Worm (Caenorhabditis elegans) whole organism, L2 larva: Measurements from ENCODE around the gene gly-20.
A peak's percentile ranks its signal among the peaks of the same experiment; 100 is the strongest.

Experiments
- C34F6.9 ChIP-seq: fragments of 150-350 bp; optimal IDR thresholded peaks from 2 replicates; lab custom pipeline; 2014; ENCODE audit warnings: missing biosample characterization, missing genetic modification characterization
- F13H6.1 ChIP-seq: sonication (generic microtip); optimal IDR thresholded peaks from 2 replicates; lab custom pipeline; 2016; ENCODE audit warnings: missing genetic modification characterization, missing compliant biosample characterization
- R02D3.7 ChIP-seq: fragments of 150-350 bp; optimal IDR thresholded peaks from 2 replicates; lab custom pipeline; 2014; ENCODE audit warnings: missing biosample characterization, missing genetic modification characterization
- Y55F3AM.14 ChIP-seq: fragments of 200-800 bp; sonication (Bioruptor generic); optimal IDR thresholded peaks from 2 replicates; lab custom pipeline; 2018; ENCODE audit warnings: mild to moderate bottlenecking, missing genetic modification characterization, missing compliant biosample characterization
- aly-2 ChIP-seq: fragments of 150-350 bp; optimal IDR thresholded peaks from 2 replicates; lab custom pipeline; 2014; ENCODE audit warnings: missing biosample characterization, missing genetic modification characterization
- ama-1 ChIP-seq: fragments of 150-350 bp; optimal IDR thresholded peaks from 2 replicates; lab custom pipeline; 2018; ENCODE audit warnings: inconsistent platforms
- blmp-1 ChIP-seq: sonication (generic microtip); optimal IDR thresholded peaks from 2 replicates; lab custom pipeline; 2017; ENCODE audit warnings: missing genetic modification characterization, mild to moderate bottlenecking, missing compliant biosample characterization, antibody characterized with exemption, moderate library complexity; ENCODE audit not compliant: insufficient read depth
- ceh-16 ChIP-seq: fragments of 150-350 bp; optimal IDR thresholded peaks from 2 replicates; lab custom pipeline; 2014; ENCODE audit warnings: missing biosample characterization, missing genetic modification characterization
- ceh-82 ChIP-seq: fragments of 150-350 bp; optimal IDR thresholded peaks from 2 replicates; lab custom pipeline; 2014; ENCODE audit warnings: missing biosample characterization, missing genetic modification characterization
- crh-2 ChIP-seq: sonication (generic microtip); optimal IDR thresholded peaks from 2 replicates; lab custom pipeline; 2017; ENCODE audit warnings: missing biosample characterization, missing genetic modification characterization
- egl-27 ChIP-seq: sonication (generic microtip); optimal IDR thresholded peaks from 3 replicates; lab custom pipeline; 2017; ENCODE audit warnings: missing biosample characterization, missing genetic modification reagents, missing genetic modification characterization
- elt-1 ChIP-seq: fragments of 150-350 bp; optimal IDR thresholded peaks from 2 replicates; lab custom pipeline; 2014; ENCODE audit warnings: missing biosample characterization, missing genetic modification characterization
- elt-3 ChIP-seq: sonication (generic microtip); optimal IDR thresholded peaks from 2 replicates; lab custom pipeline; 2017; ENCODE audit warnings: missing biosample characterization, missing genetic modification characterization
- fos-1 ChIP-seq: fragments of 150-350 bp; optimal IDR thresholded peaks from 2 replicates; lab custom pipeline; 2014; ENCODE audit warnings: missing biosample characterization, missing genetic modification characterization
- gmeb-1 ChIP-seq: fragments of 150-350 bp; optimal IDR thresholded peaks from 2 replicates; lab custom pipeline; 2014; ENCODE audit warnings: missing biosample characterization, missing genetic modification characterization
- lin-11 ChIP-seq: fragments of 150-350 bp; sonication (generic microtip); optimal IDR thresholded peaks from 2 replicates; lab custom pipeline; 2014; ENCODE audit warnings: missing biosample characterization, missing genetic modification characterization, inconsistent platforms, mixed read lengths
- lin-13 ChIP-seq: fragments of 150-350 bp; optimal IDR thresholded peaks from 2 replicates; lab custom pipeline; 2014; ENCODE audit warnings: missing biosample characterization, missing genetic modification reagents, missing genetic modification characterization
- lsy-2 ChIP-seq, 2 experiments: fragments of 150-350 bp in 1 of 2; sonication (generic microtip) in 1 of 2; optimal IDR thresholded peaks; 2 replicates each; lab custom pipeline; 2014 to 2017; ENCODE audit warnings: missing biosample characterization in 2 of 2, missing genetic modification characterization in 2 of 2
- mab-5 ChIP-seq: fragments of 150-350 bp; optimal IDR thresholded peaks from 2 replicates; lab custom pipeline; 2014; ENCODE audit warnings: missing biosample characterization, missing genetic modification characterization
- mbf-1 ChIP-seq: sonication (generic microtip); optimal IDR thresholded peaks from 2 replicates; lab custom pipeline; 2017; ENCODE audit warnings: missing biosample characterization, missing genetic modification characterization
- mdl-1 ChIP-seq, 2 experiments: fragments of 150-350 bp in 1 of 2; sonication (generic microtip) in 1 of 2; optimal IDR thresholded peaks; 2 replicates each; lab custom pipeline; 2017; ENCODE audit warnings: missing biosample characterization in 2 of 2, missing genetic modification characterization in 2 of 2
- nhr-10 ChIP-seq: sonication (generic microtip); optimal IDR thresholded peaks from 2 replicates; lab custom pipeline; 2017; ENCODE audit warnings: missing biosample characterization, missing genetic modification characterization
- nhr-11 ChIP-seq: fragments of 150-350 bp; optimal IDR thresholded peaks from 2 replicates; lab custom pipeline; 2014; ENCODE audit warnings: missing biosample characterization, missing genetic modification characterization
- nhr-129 ChIP-seq: fragments of 150-350 bp; optimal IDR thresholded peaks from 2 replicates; lab custom pipeline; 2014; ENCODE audit warnings: missing biosample characterization, missing genetic modification characterization
- nhr-21 ChIP-seq: fragments of 150-350 bp; optimal IDR thresholded peaks from 2 replicates; lab custom pipeline; 2014; ENCODE audit warnings: missing biosample characterization, missing genetic modification characterization
- nhr-23 ChIP-seq: fragments of 150-350 bp; optimal IDR thresholded peaks from 2 replicates; lab custom pipeline; 2014; ENCODE audit warnings: missing biosample characterization, missing genetic modification reagents, missing genetic modification characterization
- nhr-25 ChIP-seq: fragments of 150-350 bp; sonication (generic microtip); optimal IDR thresholded peaks from 3 replicates; lab custom pipeline; 2014; ENCODE audit warnings: missing biosample characterization, missing genetic modification characterization
- nhr-77 ChIP-seq: fragments of 150-350 bp; optimal IDR thresholded peaks from 2 replicates; lab custom pipeline; 2014; ENCODE audit warnings: missing biosample characterization, missing genetic modification characterization
- peb-1 ChIP-seq: fragments of 150-350 bp; optimal IDR thresholded peaks from 2 replicates; lab custom pipeline; 2014; ENCODE audit warnings: missing biosample characterization, missing genetic modification characterization
- sem-4 ChIP-seq: fragments of 150-350 bp; optimal IDR thresholded peaks from 2 replicates; lab custom pipeline; 2014; ENCODE audit warnings: missing biosample characterization, missing genetic modification reagents, missing genetic modification characterization
- skn-1 ChIP-seq: sonication (generic microtip); optimal IDR thresholded peaks from 2 replicates; lab custom pipeline; 2017; ENCODE audit warnings: missing biosample characterization, missing genetic modification characterization
- sma-3 ChIP-seq: sonication (generic microtip); optimal IDR thresholded peaks from 2 replicates; lab custom pipeline; 2016; ENCODE audit warnings: missing genetic modification reagents, missing genetic modification characterization, missing compliant biosample characterization
- sma-9 ChIP-seq, 2 experiments: fragments of 150-350 bp in 1 of 2; sonication (generic microtip) in 1 of 2; optimal IDR thresholded peaks; 2 replicates each; lab custom pipeline; 2014 to 2016; ENCODE audit warnings: missing genetic modification characterization in 2 of 2, mild to moderate bottlenecking in 1 of 2, missing biosample characterization in 1 of 2, missing compliant biosample characterization in 1 of 2, missing genetic modification reagents in 1 of 2, moderate library complexity in 1 of 2
- snpc-4 ChIP-seq: fragments of 150-350 bp; optimal IDR thresholded peaks from 2 replicates; lab custom pipeline; 2014; ENCODE audit warnings: missing biosample characterization, missing genetic modification characterization
- unc-62 ChIP-seq: fragments of 150-350 bp; optimal IDR thresholded peaks from 2 replicates; lab custom pipeline; 2014; ENCODE audit warnings: missing biosample characterization, missing genetic modification reagents, missing genetic modification characterization
- zag-1 ChIP-seq: fragments of 150-350 bp; optimal IDR thresholded peaks from 2 replicates; lab custom pipeline; 2014; ENCODE audit warnings: missing biosample characterization, missing genetic modification characterization
- ztf-1 ChIP-seq: fragments of 200-800 bp; sonication (Bioruptor generic); conservative IDR thresholded peaks from 2 replicates; pipeline ENCODE4 v1.3.6; 2022; ENCODE audit warnings: missing genetic modification characterization, missing compliant biosample characterization
- ztf-11 ChIP-seq: sonication (generic microtip); optimal IDR thresholded peaks from 2 replicates; lab custom pipeline; 2017; ENCODE audit warnings: missing biosample characterization, missing genetic modification characterization
- ztf-4 ChIP-seq: fragments of 150-350 bp; optimal IDR thresholded peaks from 2 replicates; lab custom pipeline; 2014; ENCODE audit warnings: missing biosample characterization, missing genetic modification characterization

The gly-20 gene

ce11 chrV:11312904-11313303 is 30.5 kb downstream of the gly-20 start:
- peak; percentile 9 for TF ChIP-seq nhr-25 (tag; lab: Kevin White, UChicago)
- no peak for TF ChIP-seq lin-13 (GFP tag; lab: Kevin White, UChicago)

- TF ChIP-seq lin-13 (GFP tag; lab: Kevin White, UChicago) (peak; percentile 71), skn-1 (tag; lab: Kevin White, UChicago) (no peak), ceh-82 (tag; lab: Kevin White, UChicago) (peak; percentile 40), ama-1 (lab: Kevin White, UChicago) (no peak), mab-5 (tag; lab: Kevin White, UChicago) (peak; percentile 53), elt-1 (tag; lab: Kevin White, UChicago) (no peak), zag-1 (tag; lab: Kevin White, UChicago) (peak; percentile 9), ztf-1 (GFP tag; lab: Robert Waterston, UW) (0 out of 2 replicates have a peak, but pooled peaks have one; percentile 72), mdl-1 (tag; optimal IDR thresholded peaks at IDR 0.05; lab: Kevin White, UChicago) (peak in 1 of 2 experiments; percentile 6), sma-9 (GFP tag; optimal IDR thresholded peaks at IDR 0.05; lab: Kevin White, UChicago) (peak; percentile 82), sma-9 (tag; optimal IDR thresholded peaks at IDR 0.05; lab: Kevin White, UChicago) (no peak), ztf-11 (peak; percentile 21), ztf-4 (tag; lab: Kevin White, UChicago) (peak; percentile 64), fos-1 (peak; percentile 76), snpc-4 (tag; lab: Kevin White, UChicago) (peak; percentile 59), egl-27 (peak; percentile 64), sma-3 (GFP tag; lab: Kevin White, UChicago) (peak; percentile 81), gmeb-1 (tag; lab: Kevin White, UChicago) (peak; percentile 77), aly-2 (tag; lab: Kevin White, UChicago) (no peak), mbf-1 (peak; percentile 32), nhr-23 (tag; lab: Kevin White, UChicago) (no peak), nhr-25 (tag; lab: Kevin White, UChicago) (peak; percentile 79), Y55F3AM.14 (GFP tag; lab: Kevin White, UChicago) (peak; percentile 85), nhr-129 (tag; lab: Kevin White, UChicago) (peak; percentile 92), peb-1 (no peak), crh-2 (tag; lab: Kevin White, UChicago) (peak; percentile 91), F13H6.1 (peak; percentile 92), R02D3.7 (tag; lab: Kevin White, UChicago) (no peak), C34F6.9 (tag; lab: Kevin White, UChicago) (peak; percentile 46), lin-11 (tag; lab: Kevin White, UChicago) (peak; percentile 84), nhr-11 (tag; lab: Kevin White, UChicago) (peak; percentile 78), nhr-21 (tag; lab: Kevin White, UChicago) (peak; percentile 76), lsy-2 (tag; optimal IDR thresholded peaks at IDR 0.05; lab: Kevin White, UChicago) (peak; percentile 62 to 67), nhr-10 (no peak), sem-4 (peak; percentile 61), nhr-77 (tag; lab: Kevin White, UChicago) (no peak), ceh-16 (peak; percentile 44), elt-3 (tag; lab: Kevin White, UChicago) (peak; percentile 23)
These were observed 31.9 kb downstream of the gly-20 start for ce11 chrV:11314025-11314880.

- TF ChIP-seq elt-3 (tag; lab: Kevin White, UChicago) (no peak), mab-5 (tag; lab: Kevin White, UChicago) (no peak), F13H6.1 (no peak), C34F6.9 (tag; lab: Kevin White, UChicago) (no peak), lsy-2 (tag; optimal IDR thresholded peaks at IDR 0.05; lab: Kevin White, UChicago) (no peak), lin-11 (tag; lab: Kevin White, UChicago) (no peak), nhr-10 (no peak), blmp-1 (tag; lab: Kevin White, UChicago) (no peak), nhr-23 (tag; lab: Kevin White, UChicago) (no peak), egl-27 (no peak), nhr-21 (tag; lab: Kevin White, UChicago) (no peak), unc-62 (GFP tag; lab: Kevin White, UChicago) (no peak), skn-1 (tag; lab: Kevin White, UChicago) (no peak)
These were observed 34.4 kb downstream of the gly-20 start, which contains the start of gene cutl-18 for ce11 chrV:11316801-11317200. cutl-18 (minus strand) TSS chrV:11316901.
